Fruit fly (Drosophila melanogaster): ENCODE measurements around the gene CG8028.
A peak's percentile ranks its signal among the peaks of the same experiment; 100 is the strongest.

CG8028 gene

DNA sequence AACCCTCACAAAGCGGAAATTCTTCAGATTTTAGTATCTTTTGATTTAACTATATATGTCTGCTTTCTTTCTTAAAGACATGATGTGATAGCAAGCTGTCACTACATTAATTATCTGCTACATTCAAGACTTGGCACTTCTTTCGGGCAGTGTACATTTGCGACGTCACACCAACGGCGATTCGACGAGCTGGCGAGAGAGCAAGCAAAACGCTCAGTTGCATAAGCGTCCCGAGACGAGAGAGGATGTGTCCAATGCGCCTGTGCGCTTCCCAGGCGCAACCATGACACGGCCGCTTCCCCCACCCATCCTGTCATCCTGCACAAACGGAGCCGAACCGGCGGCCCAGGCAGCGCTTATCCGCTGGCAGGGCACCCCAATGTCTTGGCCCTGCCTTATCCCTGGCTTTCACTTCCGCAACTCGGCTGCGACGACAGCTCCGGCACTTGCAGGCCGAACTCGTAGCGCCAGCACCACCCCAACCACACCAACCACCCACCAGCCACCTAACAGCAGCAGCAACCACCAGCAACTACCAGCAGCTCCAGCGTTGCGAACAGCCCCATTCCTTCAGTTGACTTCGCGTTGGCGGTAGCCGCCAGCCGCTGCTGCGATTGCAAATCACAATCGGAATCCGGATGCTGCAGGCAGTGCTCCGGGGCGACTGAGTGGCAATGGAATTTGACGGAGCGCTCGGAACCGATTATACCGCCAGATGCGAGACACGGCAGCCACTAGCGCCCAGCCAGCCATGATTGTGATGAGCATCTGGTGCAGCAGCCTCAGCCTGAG is 31.5 kb downstream of the CG8028 start, which contains the start of gene Hs3st-B:
Gene Hs3st-B (plus strand): TSS at position 214 of the 792 bp plus-strand sequence.
- TF ChIP-seq CG31627 (GFP tag; optimal IDR thresholded peaks at IDR 0.05) (no peak), CG32006 (GFP tag; optimal IDR thresholded peaks at IDR 0.05) (no peak), CG3919 (GFP tag; optimal IDR thresholded peaks at IDR 0.05) (no peak), vri (GFP tag; optimal IDR thresholded peaks at IDR 0.05) (peak; percentile 14), OdsH (GFP tag; optimal IDR thresholded peaks at IDR 0.05) (no peak), eg (GFP tag; IDR thresholded peaks at IDR 0.05) (no peak), CG6792 (GFP tag; optimal IDR thresholded peaks at IDR 0.05) (no peak), Eip78C (GFP tag) (peak; percentile 43)

DNA sequence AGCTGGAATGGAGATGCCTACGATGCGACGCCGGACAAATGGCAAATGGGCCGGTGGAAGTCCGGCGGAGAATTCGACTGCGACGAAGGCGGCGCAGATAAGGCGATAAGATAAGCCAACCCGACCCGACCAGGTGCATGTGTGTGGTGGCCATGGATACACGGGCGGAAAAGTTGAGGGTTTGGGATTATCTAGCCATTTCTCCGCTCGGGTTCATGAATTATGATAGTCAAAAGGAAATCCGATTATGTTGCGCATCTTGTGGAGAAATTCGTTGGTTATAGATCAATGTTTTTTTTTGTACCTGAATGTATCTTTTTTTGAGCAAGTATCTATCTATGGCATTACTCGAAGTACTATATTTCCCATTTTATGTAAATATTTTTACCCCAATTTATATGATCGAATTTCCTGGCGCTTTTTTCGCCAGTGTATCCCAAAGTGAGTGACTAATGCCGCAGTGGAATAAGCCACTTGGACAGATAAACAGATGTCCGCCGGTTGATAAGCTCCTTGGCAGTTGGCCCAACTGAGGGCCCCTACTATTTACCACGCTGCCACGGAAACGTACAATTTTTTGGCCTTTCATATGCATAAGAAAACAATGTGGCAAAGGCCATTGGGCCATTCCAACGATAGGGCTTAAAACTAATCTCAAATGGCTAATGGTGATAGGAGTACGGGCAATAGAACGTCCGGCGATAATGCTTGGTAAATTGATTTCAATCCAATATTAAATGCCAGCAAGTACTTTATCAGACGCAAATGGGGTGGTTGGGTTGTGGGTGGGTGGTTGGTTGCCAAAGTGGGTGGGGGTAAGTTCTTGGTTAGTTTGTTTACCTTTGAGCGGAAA is 32.7 kb downstream of the CG8028 start, which contains the start of gene CG7992:
Gene CG7992 (minus strand): TSS at position 51 of the 853 bp plus-strand sequence.
- TF ChIP-seq CG6854 (GFP tag; optimal IDR thresholded peaks at IDR 0.05) (no peak), CG10669 (GFP tag; optimal IDR thresholded peaks at IDR 0.05) (no peak), Hr39 (GFP tag; optimal IDR thresholded peaks at IDR 0.05) (peak; percentile 51), Sox15 (GFP tag; optimal IDR thresholded peaks at IDR 0.05) (peak; percentile 31), CG16779 (tag; optimal IDR thresholded peaks at IDR 0.05) (no peak), ss (GFP tag; optimal IDR thresholded peaks at IDR 0.05) (no peak), lz (GFP tag; optimal IDR thresholded peaks at IDR 0.05) (peak; percentile 49), CG7368 (GFP tag; optimal IDR thresholded peaks at IDR 0.05) (no peak), Eip75B (GFP tag; optimal IDR thresholded peaks at IDR 0.05) (no peak), achi (GFP tag; optimal IDR thresholded peaks at IDR 0.05) (peak; percentile 4), fkh (GFP tag; optimal IDR thresholded peaks at IDR 0.05) (peak; percentile 12), Smox (GFP tag; optimal IDR thresholded peaks at IDR 0.05) (peak; percentile 62), Gug (GFP tag; IDR thresholded peaks at IDR 0.05) (0 out of 2 replicates have a peak, but pooled peaks have one; percentile 21), dac (GFP tag; optimal IDR thresholded peaks at IDR 0.05) (no peak), CG3919 (GFP tag; optimal IDR thresholded peaks at IDR 0.05) (no peak), salr (GFP tag; optimal IDR thresholded peaks at IDR 0.05) (no peak), CG4318 (GFP tag; optimal IDR thresholded peaks at IDR 0.05) (no peak), CG3032 (tag; optimal IDR thresholded peaks at IDR 0.05) (no peak), fd59A (GFP tag; optimal IDR thresholded peaks at IDR 0.05) (no peak), esn (GFP tag; optimal IDR thresholded peaks at IDR 0.05) (peak; percentile 64), Ets21C (GFP tag; optimal IDR thresholded peaks at IDR 0.05) (no peak), Hr4 (GFP tag; optimal IDR thresholded peaks at IDR 0.05) (peak; percentile 22), CG11762 (GFP tag; optimal IDR thresholded peaks at IDR 0.05; ENCODE audit: insufficient read depth) (no peak), CG11902 (GFP tag; optimal IDR thresholded peaks at IDR 0.05) (peak; percentile 6), CG31627 (GFP tag; optimal IDR thresholded peaks at IDR 0.05) (peak; percentile 47), net (GFP tag; optimal IDR thresholded peaks at IDR 0.05) (peak; percentile 48), CG6808 (GFP tag; optimal IDR thresholded peaks at IDR 0.05) (no peak), CG6792 (GFP tag; optimal IDR thresholded peaks at IDR 0.05) (peak; percentile 56), CG8632 (GFP tag; optimal IDR thresholded peaks at IDR 0.05) (peak; percentile 40), CG1621 (tag; optimal IDR thresholded peaks at IDR 0.05) (no peak), eg (GFP tag; IDR thresholded peaks at IDR 0.05) (0 out of 3 replicates have a peak, but pooled peaks have one; percentile 31), vri (GFP tag; optimal IDR thresholded peaks at IDR 0.05) (peak; percentile 43), dsx (GFP tag; optimal IDR thresholded peaks at IDR 0.05; ENCODE audit: poor library complexity, severe bottlenecking) (no peak), pdm3 (GFP tag; optimal IDR thresholded peaks at IDR 0.05) (peak; percentile 45), Ets96B (tag; optimal IDR thresholded peaks at IDR 0.05) (no peak), CG11294 (GFP tag; IDR thresholded peaks at IDR 0.05) (no peak), fd85E (GFP tag; optimal IDR thresholded peaks at IDR 0.05) (no peak), Blimp-1 (GFP tag; optimal IDR thresholded peaks at IDR 0.05) (no peak), OdsH (GFP tag; optimal IDR thresholded peaks at IDR 0.05) (peak; percentile 55), Sox14 (GFP tag; optimal IDR thresholded peaks at IDR 0.05) (peak; percentile 33), CG8119 (GFP tag; IDR thresholded peaks at IDR 0.05) (0 out of 3 replicates have a peak, but pooled peaks have one; percentile 32), CG9139 (GFP tag; optimal IDR thresholded peaks at IDR 0.05) (no peak), Eip93F (GFP tag; optimal IDR thresholded peaks at IDR 0.05) (no peak)

Data from whole organism, prepupa.